Worm (Caenorhabditis elegans) whole organism, late embryonic: ENCODE data around the gene nduv-3.

Source experiments
- ama-1 ChIP-seq: fragments of 150-350 bp; optimal IDR thresholded peaks from 2 replicates; lab custom pipeline; 2014
- ceh-19 ChIP-seq: fragments of 200-800 bp; sonication (Bioruptor generic); optimal IDR thresholded peaks from 2 replicates; lab custom pipeline; 2018; ENCODE audit warnings: mild to moderate bottlenecking, missing genetic modification characterization, missing compliant biosample characterization
- dmd-4 ChIP-seq: sonication (generic microtip); optimal IDR thresholded peaks from 2 replicates; lab custom pipeline; 2016; ENCODE audit warnings: borderline replicate concordance, missing genetic modification characterization, missing compliant biosample characterization
- elt-2 ChIP-seq: sonication (generic microtip); optimal IDR thresholded peaks from 2 replicates; lab custom pipeline; 2016; ENCODE audit warnings: missing genetic modification reagents, missing genetic modification characterization, missing compliant biosample characterization
- fkh-10 ChIP-seq: fragments of 150-350 bp; optimal IDR thresholded peaks from 2 replicates; lab custom pipeline; 2014; ENCODE audit warnings: missing biosample characterization, missing genetic modification reagents, missing genetic modification characterization
- pqm-1 ChIP-seq: sonication (generic microtip); optimal IDR thresholded peaks from 2 replicates; lab custom pipeline; 2016; ENCODE audit warnings: missing genetic modification characterization, missing compliant biosample characterization
- sdc-2 ChIP-seq: sonication (generic microtip); optimal IDR thresholded peaks from 2 replicates; lab custom pipeline; 2016; ENCODE audit warnings: missing genotype, missing genetic modification characterization, missing compliant biosample characterization
- sox-2 ChIP-seq: fragments of 200-800 bp; sonication (Bioruptor generic); IDR thresholded peaks from 2 replicates; pipeline ENCODE4 v1.3.6; 2022; ENCODE audit warnings: missing genetic modification reagents, missing genetic modification characterization, missing compliant biosample characterization
- tbx-7 ChIP-seq: sonication (generic microtip); optimal IDR thresholded peaks from 2 replicates; lab custom pipeline; 2016; ENCODE audit warnings: missing genotype, missing genetic modification characterization, missing compliant biosample characterization
- unc-55 ChIP-seq: sonication (generic microtip); optimal IDR thresholded peaks from 2 replicates; lab custom pipeline; 2017; ENCODE audit warnings: missing biosample characterization, missing genetic modification reagents, missing genetic modification characterization

- TF ChIP-seq elt-2 (tag; lab: Kevin White, UChicago) = no peak
- TF ChIP-seq unc-55 = no peak
- no peak for TF ChIP-seq ceh-19
- no peak for TF ChIP-seq ama-1 (lab: Kevin White, UChicago)
- no peak for TF ChIP-seq sdc-2 (tag; lab: Kevin White, UChicago)
- no peak for TF ChIP-seq fkh-10
- TF ChIP-seq tbx-7 (tag; lab: Kevin White, UChicago) = no peak
- no peak for TF ChIP-seq pqm-1
- TF ChIP-seq dmd-4 (tag; lab: Kevin White, UChicago) = no peak
- TF ChIP-seq sox-2 (GFP tag; lab: Robert Waterston, UW) = no peak
These were observed 35.2 kb downstream of the nduv-3 start, which contains the start of gene Y94H6A.3 for ce11 chrIV:2676281-2676680.
